Fruit fly (Drosophila melanogaster) S2 (cell line): ENCODE measurements around the gene CG33500.

Experiments used
- CG8478 ChIP-seq: fragments of >200 bp; optimal IDR thresholded peaks from 2 replicates; lab custom pipeline; 2018
- CTCF ChIP-seq, 2 experiments: fragments of >200 bp; optimal IDR thresholded peaks; 2 replicates each; lab custom pipeline; 2018

The CG33500 gene

dm6 chr3L:11547302-11547994 is 39.0 kb downstream of the CG33500 start:
- no peak for TF ChIP-seq CG8478 (lab: Kevin White, UChicago)
- TF ChIP-seq CTCF (optimal IDR thresholded peaks at IDR 0.05; lab: Kevin White, UChicago), result no peak

- TF ChIP-seq CTCF (optimal IDR thresholded peaks at IDR 0.05; lab: Kevin White, UChicago) (no peak), CG8478 (lab: Kevin White, UChicago) (no peak)
Measured at dm6 chr3L:11548009-11548408, 39.6 kb downstream of the CG33500 start.

dm6 chr3L:11549432-11549831 is 41.0 kb downstream of the CG33500 start:
- no peak for TF ChIP-seq CTCF (optimal IDR thresholded peaks at IDR 0.05; lab: Kevin White, UChicago)
- no peak for TF ChIP-seq CG8478 (lab: Kevin White, UChicago)

dm6 chr3L:11550359-11551056 is 42.1 kb downstream of the CG33500 start:
- TF ChIP-seq CTCF (optimal IDR thresholded peaks at IDR 0.05; lab: Kevin White, UChicago), result no peak
- no peak for TF ChIP-seq CG8478 (lab: Kevin White, UChicago)

dm6 chr3L:11551949-11552348 is 43.5 kb downstream of the CG33500 start:
- TF ChIP-seq CG8478 (lab: Kevin White, UChicago) (no peak), CTCF (optimal IDR thresholded peaks at IDR 0.05; lab: Kevin White, UChicago) (no peak)

- TF ChIP-seq CG8478 (lab: Kevin White, UChicago) (no peak), CTCF (optimal IDR thresholded peaks at IDR 0.05; lab: Kevin White, UChicago) (no peak)
Measured at dm6 chr3L:11552996-11553671, 44.7 kb downstream of the CG33500 start.

dm6 chr3L:11553672-11554068 is 45.2 kb downstream of the CG33500 start:
- no peak for TF ChIP-seq CG8478 (lab: Kevin White, UChicago)

dm6 chr3L:11554338-11554737 is 45.9 kb downstream of the CG33500 start:
- no peak for TF ChIP-seq CTCF (optimal IDR thresholded peaks at IDR 0.05; lab: Kevin White, UChicago)
- no peak for TF ChIP-seq CG8478 (lab: Kevin White, UChicago)

- TF ChIP-seq CTCF (optimal IDR thresholded peaks at IDR 0.05; lab: Kevin White, UChicago) (peak in 1 of 2 experiments; percentile 15), CG8478 (lab: Kevin White, UChicago) (no peak)
Measured at dm6 chr3L:11554796-11555195, 46.4 kb downstream of the CG33500 start.

dm6 chr3L:11555662-11556460 is 47.4 kb downstream of the CG33500 start:
- TF ChIP-seq CTCF (optimal IDR thresholded peaks at IDR 0.05; lab: Kevin White, UChicago) (no peak), CG8478 (lab: Kevin White, UChicago) (no peak)

- TF ChIP-seq CG8478 (lab: Kevin White, UChicago) (no peak), CTCF (optimal IDR thresholded peaks at IDR 0.05; lab: Kevin White, UChicago) (no peak)
Measured at dm6 chr3L:11556637-11557036, 48.2 kb downstream of the CG33500 start.

- TF ChIP-seq CG8478 (lab: Kevin White, UChicago), result no peak
- no peak for TF ChIP-seq CTCF (optimal IDR thresholded peaks at IDR 0.05; lab: Kevin White, UChicago)
Measured at dm6 chr3L:11557209-11557608, 48.8 kb downstream of the CG33500 start.
